Worm (Caenorhabditis elegans): Measurements from ENCODE around the gene rfp-1.

- TF ChIP-seq ceh-19 (GFP tag; optimal IDR thresholded peaks at IDR 0.05) (no peak), T23F11.4 (GFP tag; optimal IDR thresholded peaks at IDR 0.05) (no peak), ama-1 (optimal IDR thresholded peaks at IDR 0.05) (no peak), ceh-22 (tag; optimal IDR thresholded peaks at IDR 0.05) (no peak), F13H6.1 (tag; optimal IDR thresholded peaks at IDR 0.05) (no peak), Y22D7AL.16 (tag; optimal IDR thresholded peaks at IDR 0.05) (no peak), che-1 (tag; optimal IDR thresholded peaks at IDR 0.05) (no peak), nfya-1 (tag; optimal IDR thresholded peaks at IDR 0.05) (no peak), sdc-2 (tag; optimal IDR thresholded peaks at IDR 0.05) (no peak), pag-3 (tag; optimal IDR thresholded peaks at IDR 0.05; ENCODE audit: borderline replicate concordance) (no peak), ceh-18 (tag; optimal IDR thresholded peaks at IDR 0.05) (no peak), npax-4 (tag; optimal IDR thresholded peaks at IDR 0.05) (no peak)
These were observed 38.2 kb upstream of the rfp-1 start, which contains the start of gene F10E9.10 for ce11 chrIII:8320183-8320582.
